Fruit fly (Drosophila melanogaster): ENCODE data around the gene Art4.
A peak's percentile ranks its signal among the peaks of the same experiment; 100 is the strongest.

Art4 gene

dm6 chr3R:9966109-9966701 is 19.7 kb downstream of the Art4 start:
- TF ChIP-seq CG17801 (GFP tag; optimal IDR thresholded peaks at IDR 0.05; ENCODE audit: partially characterized antibody): no peak

dm6 chr3R:9964600-9965301 is 21.1 kb downstream of the Art4 start:
- TF ChIP-seq CG17801 (GFP tag; optimal IDR thresholded peaks at IDR 0.05; ENCODE audit: partially characterized antibody): no peak

dm6 chr3R:9963179-9963905 is 22.5 kb downstream of the Art4 start:
- TF ChIP-seq CG17801 (GFP tag; optimal IDR thresholded peaks at IDR 0.05; ENCODE audit: partially characterized antibody): no peak

DNA sequence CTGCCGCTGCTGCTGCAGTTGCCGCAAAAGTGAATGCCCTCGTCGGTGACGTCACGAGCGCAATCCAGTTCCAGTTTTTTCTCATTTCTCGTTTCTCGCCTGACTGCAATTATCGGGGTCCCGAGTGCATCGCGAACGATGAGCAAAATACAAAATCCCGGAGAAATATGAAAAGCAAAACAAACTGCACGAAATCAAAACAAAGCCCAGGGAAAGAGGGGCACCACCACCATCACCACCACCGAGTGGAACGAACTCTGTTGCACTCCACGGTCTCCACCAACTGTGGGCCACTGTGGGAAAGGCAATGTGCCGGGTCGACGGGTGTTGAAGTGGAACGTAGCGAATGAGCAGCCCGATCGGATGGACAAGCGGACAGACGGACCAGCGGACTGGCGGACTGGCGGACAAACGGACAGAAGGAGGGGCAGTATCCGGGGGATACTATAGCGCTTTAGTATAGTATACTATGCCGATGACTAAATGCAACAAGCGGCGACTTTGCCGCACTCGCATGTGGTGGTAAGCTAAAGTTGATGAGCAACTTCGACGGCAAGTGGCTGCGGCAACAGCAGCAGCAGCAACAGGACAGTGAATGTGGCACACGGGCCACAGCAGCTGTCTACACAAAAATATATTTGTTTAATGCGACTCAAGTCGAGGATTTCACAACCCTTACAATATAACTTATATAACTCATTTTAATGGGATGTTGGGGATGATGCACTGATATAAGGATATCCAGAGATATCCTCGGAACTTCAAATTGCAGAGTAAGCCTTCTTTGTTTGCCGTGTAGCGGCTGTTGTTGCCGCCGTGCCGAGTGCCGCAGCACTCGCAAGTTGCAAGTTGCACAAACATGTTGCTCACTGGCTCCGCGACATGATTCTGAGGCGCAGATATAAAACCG is 24.4 kb downstream of the Art4 start:
- TF ChIP-seq CG17801 (GFP tag; optimal IDR thresholded peaks at IDR 0.05; ENCODE audit: partially characterized antibody): no peak

dm6 chr3R:9959911-9960310 is 25.9 kb downstream of the Art4 start:
- TF ChIP-seq CG17801 (GFP tag; optimal IDR thresholded peaks at IDR 0.05; ENCODE audit: partially characterized antibody): no peak

- no peak for TF ChIP-seq CG17801 (GFP tag; optimal IDR thresholded peaks at IDR 0.05; ENCODE audit: partially characterized antibody)
Measured at dm6 chr3R:9957202-9957601, 28.7 kb downstream of the Art4 start.

- no peak for TF ChIP-seq CG17801 (GFP tag; optimal IDR thresholded peaks at IDR 0.05; ENCODE audit: partially characterized antibody)
Measured at dm6 chr3R:9956725-9957124, 29.1 kb downstream of the Art4 start.

- peak; percentile 42 for TF ChIP-seq CG17801 (GFP tag; optimal IDR thresholded peaks at IDR 0.05; ENCODE audit: partially characterized antibody)
Measured at dm6 chr3R:9954648-9955290, 31.1 kb downstream of the Art4 start.

DNA sequence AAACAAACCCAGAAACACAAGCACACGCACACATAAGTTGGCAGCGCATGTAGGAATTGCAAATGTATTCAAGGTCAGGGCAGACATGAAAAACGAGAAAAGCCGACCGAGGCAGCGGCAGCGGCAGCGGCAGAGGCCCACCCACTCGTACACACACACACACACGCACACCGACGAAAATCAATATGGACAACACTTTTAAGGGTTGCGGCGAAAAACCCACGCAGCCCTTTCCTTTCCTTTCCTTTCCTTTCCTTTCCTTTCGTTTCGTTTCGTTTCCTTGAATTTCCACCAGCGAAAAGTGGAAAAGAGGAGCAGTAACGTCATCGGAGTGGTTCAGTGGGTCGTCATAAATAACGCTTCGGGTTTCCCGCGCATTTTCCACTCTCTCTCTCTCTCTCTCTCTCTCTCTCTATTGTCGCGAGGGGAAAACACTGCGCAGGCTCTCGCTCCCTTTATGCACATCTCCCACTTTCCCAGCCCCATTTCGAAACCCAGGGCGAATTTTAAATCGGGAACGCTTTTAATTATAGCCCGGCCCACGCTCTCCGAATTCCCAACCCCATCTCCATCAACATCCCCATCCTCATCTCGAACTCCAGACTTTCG is 33.1 kb downstream of the Art4 start:
- TF ChIP-seq CG17801 (GFP tag; optimal IDR thresholded peaks at IDR 0.05; ENCODE audit: partially characterized antibody): no peak

- TF ChIP-seq CG17801 (GFP tag; optimal IDR thresholded peaks at IDR 0.05; ENCODE audit: partially characterized antibody): no peak
Measured at dm6 chr3R:9951679-9952078, 34.2 kb downstream of the Art4 start.

DNA sequence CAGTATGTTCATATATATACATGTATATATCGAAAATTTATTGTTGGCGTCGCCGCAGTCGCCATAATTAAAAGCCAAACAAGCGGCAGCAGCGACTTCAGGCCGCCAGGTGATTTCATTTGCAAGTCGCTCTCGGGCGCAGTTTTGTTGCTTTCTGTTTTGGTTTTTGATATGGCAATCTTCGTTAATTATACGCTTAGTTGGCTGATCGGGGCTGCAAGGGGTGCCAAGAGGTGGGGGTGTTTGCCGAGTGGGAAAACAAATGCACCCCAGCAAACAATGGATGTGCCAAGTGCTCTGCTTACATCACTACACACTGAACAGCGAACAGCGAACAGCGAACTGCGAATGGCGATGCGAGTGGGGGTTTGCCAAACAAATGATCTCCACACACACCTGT is 34.9 kb downstream of the Art4 start:
- no peak for TF ChIP-seq CG17801 (GFP tag; optimal IDR thresholded peaks at IDR 0.05; ENCODE audit: partially characterized antibody)

DNA sequence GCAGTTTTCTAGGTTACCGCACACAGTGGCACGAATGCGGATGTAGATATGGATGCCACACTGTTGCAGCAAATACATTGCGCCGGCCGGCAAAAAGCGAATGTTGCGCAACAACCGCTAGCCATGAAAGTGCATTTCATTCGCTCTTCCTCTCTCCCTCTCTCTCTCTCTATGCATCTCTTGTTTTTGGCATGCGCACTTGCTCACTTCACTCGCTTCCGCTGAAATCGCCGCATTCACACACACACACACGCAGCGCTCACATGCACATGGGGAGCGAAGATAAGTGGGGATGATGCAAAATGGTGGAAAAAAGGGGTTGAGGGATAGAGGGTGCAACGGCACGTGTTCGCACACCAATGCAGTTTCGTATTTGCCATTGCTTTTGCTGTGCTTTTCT is 36.0 kb downstream of the Art4 start:
- TF ChIP-seq CG17801 (GFP tag; optimal IDR thresholded peaks at IDR 0.05; ENCODE audit: partially characterized antibody): peak; percentile 29

DNA sequence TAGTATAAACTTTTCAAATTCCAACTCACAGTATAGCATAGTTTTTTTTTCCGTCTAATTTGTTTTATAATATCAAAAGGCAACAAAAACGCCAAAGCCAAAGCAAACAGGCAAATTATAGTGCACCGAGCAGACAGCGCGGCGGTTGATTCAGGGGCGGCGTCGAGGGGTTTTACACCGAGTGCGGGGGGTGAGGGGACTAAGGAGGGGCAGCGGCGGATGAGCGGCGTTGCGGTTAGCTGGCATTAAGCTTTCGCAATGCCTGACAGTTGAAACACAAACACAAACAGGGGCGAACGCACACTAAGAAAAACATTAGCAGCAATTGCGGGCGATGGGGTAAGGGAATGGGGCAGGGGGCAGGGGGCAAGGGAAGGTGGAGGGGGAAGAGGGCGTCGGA is 39.4 kb downstream of the Art4 start:
- TF ChIP-seq CG17801 (GFP tag; optimal IDR thresholded peaks at IDR 0.05; ENCODE audit: partially characterized antibody): no peak

dm6 chr3R:9944379-9945056 is 41.3 kb downstream of the Art4 start:
- no peak for TF ChIP-seq CG17801 (GFP tag; optimal IDR thresholded peaks at IDR 0.05; ENCODE audit: partially characterized antibody)
